Worm (Caenorhabditis elegans) whole organism, L4 larva: ENCODE data around the gene F39B3.3.
A peak's percentile ranks its signal among the peaks of the same experiment; 100 is the strongest.

ENCODE experiments used
- F10B5.3 ChIP-seq: sonication (generic microtip); optimal IDR thresholded peaks from 2 replicates; lab custom pipeline; 2016; ENCODE audit warnings: mild to moderate bottlenecking, missing genetic modification characterization, missing compliant biosample characterization
- F44E2.7 ChIP-seq: fragments of 200-800 bp; sonication (Bioruptor generic); IDR thresholded peaks from 2 replicates; pipeline ENCODE4 v2.1.2; 2022; ENCODE audit warnings: missing genetic modification characterization, missing compliant biosample characterization
- R02D3.7 ChIP-seq: fragments of 150-350 bp; sonication (generic microtip); optimal IDR thresholded peaks from 3 replicates; lab custom pipeline; 2014; ENCODE audit warnings: missing biosample characterization, missing genetic modification characterization
- Y105C5A.15 ChIP-seq: fragments of 200-800 bp; sonication (Bioruptor generic); IDR thresholded peaks from 2 replicates; pipeline ENCODE4 v1.3.6; 2022; ENCODE audit warnings: missing genetic modification characterization, missing compliant biosample characterization
- Y75B8A.6 ChIP-seq: fragments of 200-800 bp; sonication (Bioruptor generic); IDR thresholded peaks from 2 replicates; pipeline ENCODE4 v1.3.6; 2022; ENCODE audit warnings: missing genetic modification reagents, missing genetic modification characterization, missing compliant biosample characterization
- aha-1 ChIP-seq: fragments of 150-350 bp; peaks from one replicate; lab custom pipeline; 2014; ENCODE audit warnings: missing biosample characterization, missing genetic modification characterization
- ceh-28 ChIP-seq: fragments of 150-350 bp; optimal IDR thresholded peaks from 2 replicates; lab custom pipeline; 2014; ENCODE audit warnings: missing biosample characterization, missing genetic modification reagents, missing genetic modification characterization
- ceh-44 ChIP-seq: fragments of 200-800 bp; sonication (Bioruptor generic); IDR thresholded peaks from 2 replicates; pipeline ENCODE4 v1.3.6; 2022; ENCODE audit warnings: missing genetic modification reagents, missing genetic modification characterization, missing compliant biosample characterization
- ces-1 ChIP-seq: fragments of 150-350 bp; sonication (generic microtip); optimal IDR thresholded peaks from 4 replicates; lab custom pipeline; 2014; ENCODE audit warnings: missing biosample characterization, missing genetic modification reagents, missing genetic modification characterization
- daf-12 ChIP-seq: fragments of 150-350 bp; optimal IDR thresholded peaks from 2 replicates; lab custom pipeline; 2014; ENCODE audit warnings: missing biosample characterization, missing genetic modification reagents, missing genetic modification characterization
- daf-16 ChIP-seq, 3 experiments: sonication (generic microtip); optimal IDR thresholded peaks; 2 replicates each; lab custom pipeline; 2016 to 2017; ENCODE audit warnings: missing genetic modification characterization in 3 of 3, missing genetic modification reagents in 3 of 3, mild to moderate bottlenecking in 2 of 3, missing compliant biosample characterization in 2 of 3, missing biosample characterization in 1 of 3, moderate library complexity in 1 of 3
- dmd-6 ChIP-seq: fragments of 200-800 bp; sonication (Bioruptor generic); IDR thresholded peaks from 2 replicates; pipeline ENCODE4 v1.3.6; 2022; ENCODE audit warnings: missing genetic modification reagents, missing genetic modification characterization, missing compliant biosample characterization
- dmd-9 ChIP-seq: fragments of 200-800 bp; sonication (Bioruptor generic); IDR thresholded peaks from 2 replicates; pipeline ENCODE4 v1.3.6; 2022; ENCODE audit warnings: missing genetic modification reagents, missing genetic modification characterization, missing compliant biosample characterization
- dve-1 ChIP-seq: sonication (generic microtip); optimal IDR thresholded peaks from 2 replicates; lab custom pipeline; 2017; ENCODE audit warnings: antibody characterized with exemption, mild to moderate bottlenecking, missing genetic modification characterization, missing compliant biosample characterization; ENCODE audit not compliant: insufficient read depth
- egl-27 ChIP-seq: sonication (generic microtip); optimal IDR thresholded peaks from 3 replicates; lab custom pipeline; 2017; ENCODE audit warnings: missing biosample characterization, missing genetic modification reagents, missing genetic modification characterization
- egl-43 ChIP-seq: fragments of 200-800 bp; sonication (Bioruptor generic); IDR thresholded peaks from 2 replicates; pipeline ENCODE4 v1.3.6; 2022; ENCODE audit warnings: missing genetic modification reagents, missing genetic modification characterization, missing compliant biosample characterization
- fos-1 ChIP-seq: fragments of 150-350 bp; optimal IDR thresholded peaks from 2 replicates; lab custom pipeline; 2014; ENCODE audit warnings: missing biosample characterization, missing genetic modification characterization
- hlh-11 ChIP-seq: fragments of 200-800 bp; sonication (Bioruptor generic); optimal IDR thresholded peaks from 2 replicates; lab custom pipeline; 2018; ENCODE audit warnings: mild to moderate bottlenecking, missing genetic modification characterization, missing compliant biosample characterization
- hlh-30 ChIP-seq: sonication (generic microtip); optimal IDR thresholded peaks from 2 replicates; lab custom pipeline; 2017; ENCODE audit warnings: antibody characterized with exemption, mild to moderate bottlenecking, missing genetic modification characterization, missing compliant biosample characterization; ENCODE audit not compliant: insufficient read depth
- hmg-1.1 ChIP-seq: fragments of 200-800 bp; sonication (Bioruptor generic); IDR thresholded peaks from 2 replicates; pipeline ENCODE4 v1.3.6; 2022; ENCODE audit warnings: missing genetic modification reagents, missing genetic modification characterization, missing compliant biosample characterization
- jun-1 ChIP-seq: fragments of 150-350 bp; optimal IDR thresholded peaks from 2 replicates; lab custom pipeline; 2014; ENCODE audit warnings: missing biosample characterization, missing genetic modification reagents, missing genetic modification characterization
- lim-7 ChIP-seq: fragments of 200-800 bp; sonication (Bioruptor generic); IDR thresholded peaks from 2 replicates; pipeline ENCODE4 v1.3.6; 2022; ENCODE audit warnings: missing genetic modification characterization, missing compliant biosample characterization
- lin-13 ChIP-seq: fragments of 150-350 bp; optimal IDR thresholded peaks from 2 replicates; lab custom pipeline; 2014; ENCODE audit warnings: missing biosample characterization, missing genetic modification reagents, missing genetic modification characterization
- lin-39 ChIP-seq: fragments of 150-350 bp; optimal IDR thresholded peaks from 2 replicates; lab custom pipeline; 2014; ENCODE audit warnings: missing biosample characterization, missing genetic modification reagents, missing genetic modification characterization
- lir-3 ChIP-seq: sonication (generic microtip); optimal IDR thresholded peaks from 2 replicates; lab custom pipeline; 2016; ENCODE audit warnings: mild to moderate bottlenecking, missing genetic modification characterization, missing compliant biosample characterization
- lsy-2 ChIP-seq, 2 experiments: fragments of 150-350 bp in 1 of 2; sonication (generic microtip) in 1 of 2; optimal IDR thresholded peaks; 2 replicates each; lab custom pipeline; 2014 to 2017; ENCODE audit warnings: missing biosample characterization in 2 of 2, missing genetic modification characterization in 2 of 2
- mdl-1 ChIP-seq, 2 experiments: fragments of 150-350 bp in 1 of 2; sonication (generic microtip) in 1 of 2; optimal IDR thresholded peaks; 2 replicates each; lab custom pipeline; 2014 to 2017; ENCODE audit warnings: missing biosample characterization in 2 of 2, missing genetic modification characterization in 2 of 2
- mep-1 ChIP-seq: fragments of 150-350 bp; sonication (generic microtip); optimal IDR thresholded peaks from 3 replicates; lab custom pipeline; 2014; ENCODE audit warnings: missing biosample characterization, missing genetic modification characterization
- mxl-3 ChIP-seq: fragments of 200-800 bp; sonication (Bioruptor generic); optimal IDR thresholded peaks from 2 replicates; lab custom pipeline; 2018; ENCODE audit warnings: mild to moderate bottlenecking, missing genetic modification characterization, missing compliant biosample characterization
- nhr-10 ChIP-seq: fragments of 150-350 bp; optimal IDR thresholded peaks from 2 replicates; lab custom pipeline; 2014; ENCODE audit warnings: missing biosample characterization, missing genetic modification characterization
- nhr-11 ChIP-seq: fragments of 150-350 bp; optimal IDR thresholded peaks from 2 replicates; lab custom pipeline; 2014; ENCODE audit warnings: missing biosample characterization, missing genetic modification characterization
- nhr-111 ChIP-seq: fragments of 200-800 bp; sonication (Bioruptor generic); optimal IDR thresholded peaks from 2 replicates; lab custom pipeline; 2018; ENCODE audit warnings: mild to moderate bottlenecking, missing genetic modification characterization, missing compliant biosample characterization
- nhr-25 ChIP-seq: sonication (generic microtip); optimal IDR thresholded peaks from 2 replicates; lab custom pipeline; 2017; ENCODE audit warnings: missing genetic modification characterization, mild to moderate bottlenecking, missing compliant biosample characterization, antibody characterized with exemption, moderate library complexity, borderline replicate concordance; ENCODE audit not compliant: insufficient read depth
- nhr-41 ChIP-seq: fragments of 200-800 bp; sonication (Bioruptor generic); IDR thresholded peaks from 2 replicates; pipeline ENCODE4 v1.3.6; 2022; ENCODE audit warnings: missing genetic modification reagents, missing genetic modification characterization, missing compliant biosample characterization
- nhr-42 ChIP-seq: fragments of 200-800 bp; sonication (Bioruptor generic); IDR thresholded peaks from 2 replicates; pipeline ENCODE4 v1.3.6; 2022; ENCODE audit warnings: missing genetic modification characterization, missing compliant biosample characterization
- nhr-48 ChIP-seq: sonication (generic microtip); optimal IDR thresholded peaks from 2 replicates; lab custom pipeline; 2016; ENCODE audit warnings: mild to moderate bottlenecking, missing genetic modification characterization, missing compliant biosample characterization
- nhr-76 ChIP-seq: fragments of 150-350 bp; optimal IDR thresholded peaks from 2 replicates; lab custom pipeline; 2014; ENCODE audit warnings: missing biosample characterization, missing genetic modification characterization
- nhr-77 ChIP-seq: fragments of 150-350 bp; optimal IDR thresholded peaks from 2 replicates; lab custom pipeline; 2014; ENCODE audit warnings: missing biosample characterization, missing genetic modification characterization
- pha-4 ChIP-seq, 2 experiments: fragments of 150-350 bp in 1 of 2; fragments of 200-800 bp in 1 of 2; sonication (Bioruptor generic) in 1 of 2; IDR thresholded peaks in 1 of 2; optimal IDR thresholded peaks in 1 of 2; 2 replicates each; pipeline versions ENCODE4 v1.3.6 to Lab custom; 2014 to 2022; ENCODE audit warnings: missing genetic modification characterization in 2 of 2, missing genetic modification reagents in 2 of 2, missing biosample characterization in 1 of 2, missing compliant biosample characterization in 1 of 2
- php-3 ChIP-seq: fragments of 200-800 bp; sonication (Bioruptor generic); IDR thresholded peaks from 2 replicates; pipeline ENCODE4 v1.3.6; 2022; ENCODE audit warnings: missing genetic modification reagents, missing genetic modification characterization, missing compliant biosample characterization
- pqm-1 ChIP-seq: sonication (generic microtip); optimal IDR thresholded peaks from 2 replicates; lab custom pipeline; 2017; ENCODE audit warnings: missing biosample characterization, missing genetic modification characterization
- saeg-2 ChIP-seq: fragments of 200-800 bp; sonication (Bioruptor generic); IDR thresholded peaks from 2 replicates; pipeline ENCODE4 v1.3.6; 2022; ENCODE audit warnings: missing genetic modification reagents, missing genetic modification characterization, missing compliant biosample characterization
- set-16 ChIP-seq: fragments of 200-800 bp; sonication (Bioruptor generic); IDR thresholded peaks from 2 replicates; pipeline ENCODE4 v1.3.6; 2022; ENCODE audit warnings: missing genetic modification reagents, missing genetic modification characterization, missing compliant biosample characterization
- skn-1 ChIP-seq: fragments of 150-350 bp; optimal IDR thresholded peaks from 2 replicates; lab custom pipeline; 2014; ENCODE audit warnings: missing biosample characterization, missing genetic modification characterization
- snpc-4 ChIP-seq: fragments of 150-350 bp; optimal IDR thresholded peaks from 2 replicates; lab custom pipeline; 2014; ENCODE audit warnings: missing biosample characterization, missing genetic modification characterization
- spr-3 ChIP-seq: fragments of 200-800 bp; sonication (Bioruptor generic); optimal IDR thresholded peaks from 2 replicates; lab custom pipeline; 2018; ENCODE audit warnings: mild to moderate bottlenecking, missing genetic modification characterization, missing compliant biosample characterization
- tag-97 ChIP-seq: fragments of 200-800 bp; sonication (Bioruptor generic); IDR thresholded peaks from 2 replicates; pipeline ENCODE4 v1.3.6; 2022; ENCODE audit warnings: missing genetic modification characterization, missing compliant biosample characterization
- unc-39 ChIP-seq: sonication (generic microtip); optimal IDR thresholded peaks from 2 replicates; lab custom pipeline; 2017; ENCODE audit warnings: missing biosample characterization, missing genetic modification characterization
- zag-1 ChIP-seq: fragments of 150-350 bp; optimal IDR thresholded peaks from 2 replicates; lab custom pipeline; 2014; ENCODE audit warnings: missing biosample characterization, missing genetic modification characterization
- zip-2 ChIP-seq: fragments of 150-350 bp; optimal IDR thresholded peaks from 2 replicates; lab custom pipeline; 2014; ENCODE audit warnings: missing biosample characterization, missing genetic modification characterization
- ztf-11 ChIP-seq: fragments of 150-350 bp; optimal IDR thresholded peaks from 2 replicates; lab custom pipeline; 2014; ENCODE audit warnings: missing biosample characterization, missing genetic modification characterization

Gene F39B3.3

DNA sequence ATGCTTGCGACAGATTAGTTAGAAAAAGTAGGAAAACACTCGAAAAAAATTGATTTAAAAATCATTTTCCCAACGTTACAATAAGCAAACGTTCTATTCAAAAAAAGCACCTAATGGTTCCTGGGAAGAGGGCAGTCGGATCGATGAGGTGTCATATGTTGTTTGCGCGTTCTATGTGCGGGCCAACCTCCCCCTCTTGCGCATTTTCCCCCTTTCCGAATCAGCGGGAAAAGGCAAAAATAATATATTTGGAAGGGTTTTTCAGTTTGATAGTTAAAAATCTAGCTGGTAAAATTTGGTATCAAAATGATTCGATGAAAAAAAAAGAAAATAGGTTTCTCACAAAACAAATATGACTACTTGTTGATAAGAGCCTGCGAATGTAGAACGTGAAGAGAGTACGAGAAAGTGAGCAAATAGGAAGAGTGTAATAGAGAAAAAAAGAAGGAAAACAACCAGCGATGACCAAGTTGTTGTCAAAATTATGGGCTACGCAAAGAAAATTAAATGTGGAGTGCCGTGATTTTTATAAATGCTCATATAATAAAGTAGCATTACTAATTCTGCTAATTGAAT lies 31.6 kb upstream of the F39B3.3 start (continued):
- TF ChIP-seq hlh-11 (peak; percentile 76), pqm-1 (tag; lab: Kevin White, UChicago) (peak; percentile 4), egl-27 (tag; lab: Kevin White, UChicago) (no peak), Y105C5A.15 (GFP tag; lab: Robert Waterston, UW) (no peak), daf-16 (GFP tag; optimal IDR thresholded peaks at IDR 0.05; lab: Kevin White, UChicago) (no peak), daf-16 (tag; optimal IDR thresholded peaks at IDR 0.05; lab: Kevin White, UChicago) (peak; percentile 88), spr-3 (GFP tag; lab: Kevin White, UChicago) (no peak), lsy-2 (tag; optimal IDR thresholded peaks at IDR 0.05; lab: Kevin White, UChicago) (peak in 1 of 2 experiments; percentile 74), mdl-1 (tag; optimal IDR thresholded peaks at IDR 0.05; lab: Kevin White, UChicago) (peak in 1 of 2 experiments; percentile 49), nhr-41 (GFP tag; lab: Robert Waterston, UW) (no peak), F44E2.7 (GFP tag; lab: Robert Waterston, UW) (no peak), lir-3 (tag; lab: Kevin White, UChicago) (no peak), mxl-3 (GFP tag; lab: Kevin White, UChicago) (no peak), nhr-25 (tag; lab: Kevin White, UChicago) (peak; percentile 21), nhr-11 (peak; percentile 38), saeg-2 (GFP tag; lab: Robert Waterston, UW) (no peak), fos-1 (no peak), nhr-76 (tag; lab: Kevin White, UChicago) (no peak), set-16 (GFP tag; lab: Robert Waterston, UW) (no peak), nhr-42 (no peak), pha-4 (GFP tag; IDR thresholded peaks at IDR 0.05; lab: Robert Waterston, UW) (no peak), pha-4 (tag; optimal IDR thresholded peaks at IDR 0.05; lab: Kevin White, UChicago) (no peak), dve-1 (tag; lab: Kevin White, UChicago) (peak; percentile 5), lin-39 (no peak), tag-97 (no peak), mep-1 (tag; lab: Kevin White, UChicago) (peak; percentile 74), php-3 (GFP tag; lab: Robert Waterston, UW) (no peak), jun-1 (tag; lab: Kevin White, UChicago) (no peak), hmg-1.1 (peak; percentile 68), dmd-9 (GFP tag; lab: Robert Waterston, UW) (no peak), snpc-4 (tag; lab: Kevin White, UChicago) (no peak), egl-43 (GFP tag; lab: Robert Waterston, UW) (0 out of 2 replicates have a peak, but pooled peaks have one; percentile 22), R02D3.7 (tag; lab: Kevin White, UChicago) (no peak), zag-1 (tag; lab: Kevin White, UChicago) (no peak), nhr-77 (tag; lab: Kevin White, UChicago) (peak; percentile 8), skn-1 (tag; lab: Kevin White, UChicago) (no peak), hlh-30 (tag; lab: Kevin White, UChicago) (peak; percentile 93), Y75B8A.6 (GFP tag; lab: Robert Waterston, UW) (no peak), ces-1 (GFP tag; lab: Kevin White, UChicago) (no peak), nhr-48 (tag; lab: Kevin White, UChicago) (peak; percentile 24), ceh-44 (GFP tag; lab: Robert Waterston, UW) (no peak), daf-12 (no peak), unc-39 (tag; lab: Kevin White, UChicago) (no peak), lim-7 (GFP tag; lab: Robert Waterston, UW) (no peak), nhr-111 (GFP tag; lab: Kevin White, UChicago) (no peak), ztf-11 (tag; lab: Kevin White, UChicago) (no peak), F10B5.3 (no peak), lin-13 (GFP tag; lab: Kevin White, UChicago) (peak; percentile 28), nhr-10 (tag; lab: Kevin White, UChicago) (no peak), dmd-6 (GFP tag; lab: Robert Waterston, UW) (peak; percentile 44; the same call in 1 of the 2 replicates), ceh-28 (tag; lab: Kevin White, UChicago) (peak; percentile 11), zip-2 (tag; lab: Kevin White, UChicago) (no peak), aha-1 (no peak)
